Worm (Caenorhabditis elegans): ENCODE measurements around the gene Y75B8A.34.

DNA sequence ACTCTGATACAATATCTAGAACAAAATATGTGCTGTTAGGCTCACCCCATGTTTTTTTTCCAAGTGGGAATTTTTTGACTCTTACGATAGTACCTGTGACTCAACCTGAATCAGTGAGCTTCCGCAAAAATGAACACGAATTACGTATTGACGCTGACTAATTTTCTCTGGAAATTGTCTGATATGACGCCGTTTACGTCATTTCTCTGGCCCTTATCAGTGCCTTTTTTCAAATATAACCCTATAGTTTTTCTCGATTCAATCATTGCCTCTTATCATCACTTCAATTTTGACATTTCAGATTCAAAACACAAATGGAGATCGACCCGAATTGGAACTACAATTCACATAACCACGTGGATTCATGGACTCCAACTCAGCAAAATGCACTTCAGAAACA lies 40.6 kb upstream of the Y75B8A.34 start, which contains the start of gene Y75B8A.28:
- no peak for TF ChIP-seq attf-4 (tag; optimal IDR thresholded peaks at IDR 0.05)
- no peak for TF ChIP-seq egl-27 (tag; optimal IDR thresholded peaks at IDR 0.05)
- TF ChIP-seq skn-1 (tag; optimal IDR thresholded peaks at IDR 0.05): no peak
- TF ChIP-seq ceh-20 (GFP tag; IDR thresholded peaks at IDR 0.05): no peak
- no peak for TF ChIP-seq madf-9 (GFP tag; conservative IDR thresholded peaks at IDR 0.05)
- TF ChIP-seq arid-1 (GFP tag; conservative IDR thresholded peaks at IDR 0.05): no peak
- no peak for TF ChIP-seq zip-11 (GFP tag; IDR thresholded peaks at IDR 0.05)
- TF ChIP-seq hif-1 (tag; optimal IDR thresholded peaks at IDR 0.05): no peak
- TF ChIP-seq zfp-2 (tag; optimal IDR thresholded peaks at IDR 0.05): no peak
- no peak for TF ChIP-seq daf-12 (tag; optimal IDR thresholded peaks at IDR 0.05)
- TF ChIP-seq nhr-25 (tag; optimal IDR thresholded peaks at IDR 0.05; ENCODE audit: borderline replicate concordance, insufficient read depth): no peak

All from whole organism, L4 larva.